Worm (Caenorhabditis elegans) whole organism, L4/young adult: ENCODE data around the gene phat-4.

ENCODE experiments used
- W03F9.2 ChIP-seq: fragments of 150-350 bp; optimal IDR thresholded peaks from 2 replicates; lab custom pipeline; 2014; ENCODE audit warnings: missing biosample characterization, missing genetic modification characterization
- dao-5 ChIP-seq: sonication (generic microtip); optimal IDR thresholded peaks from 2 replicates; lab custom pipeline; 2016; ENCODE audit warnings: missing genotype, missing genetic modification characterization, moderate library complexity, missing compliant biosample characterization
- him-1 ChIP-seq: sonication (generic microtip); optimal IDR thresholded peaks from 2 replicates; lab custom pipeline; 2016; ENCODE audit warnings: missing genotype, missing genetic modification reagents, missing genetic modification characterization, missing compliant biosample characterization

DNA sequence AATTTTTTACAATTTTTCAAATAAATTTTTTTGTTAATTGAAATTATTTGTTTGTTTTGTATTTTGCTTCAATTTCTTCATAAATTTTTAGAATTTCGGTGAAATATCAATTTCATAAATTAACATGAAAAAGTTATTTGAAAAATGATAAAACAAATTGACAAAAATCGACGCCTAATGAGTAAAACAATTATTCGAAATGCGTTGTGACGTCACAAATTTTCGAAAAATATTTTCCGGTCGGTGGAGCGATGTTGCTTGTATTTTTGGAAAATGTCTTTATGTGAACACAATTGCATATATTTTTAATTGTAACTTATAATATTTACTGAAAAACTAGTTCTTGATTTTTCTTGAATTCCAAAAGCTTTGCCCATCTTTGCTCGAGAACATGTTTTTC, 49.2 kb upstream of the phat-4 start:
- TF ChIP-seq dao-5 (tag; lab: Kevin White, UChicago): no peak
- TF ChIP-seq W03F9.2: no peak
- no peak for TF ChIP-seq him-1 (tag; lab: Kevin White, UChicago)
